Worm (Caenorhabditis elegans): Measurements from ENCODE around the gene C16A11.5.

DNA sequence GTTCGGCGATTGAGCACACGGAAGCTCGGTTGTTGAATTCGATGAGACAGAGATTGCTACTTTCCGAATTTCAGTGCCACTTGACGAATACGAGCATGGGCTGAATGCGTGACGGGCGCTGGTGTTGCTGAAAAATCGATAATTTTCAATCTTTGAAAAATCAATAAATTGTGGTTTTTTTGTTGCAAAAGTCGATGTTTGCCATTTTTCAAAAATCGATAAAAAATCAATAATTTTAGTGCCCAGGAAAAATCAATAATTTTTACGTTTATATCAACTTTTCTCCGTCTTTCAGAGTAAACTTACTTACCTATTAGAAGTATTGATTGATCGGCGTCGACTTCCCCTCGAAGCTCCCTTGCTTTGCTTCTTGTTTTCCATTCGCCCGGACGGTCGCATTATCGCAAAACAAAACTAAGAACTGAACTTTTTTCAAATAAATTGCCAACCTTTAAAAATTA is 33.5 kb downstream of the C16A11.5 start, which contains the start of gene C16A11.7:
- TF ChIP-seq cnd-1 (tag; optimal IDR thresholded peaks at IDR 0.05) (no peak), lin-32 (GFP tag; optimal IDR thresholded peaks at IDR 0.05) (no peak), elt-3 (tag; optimal IDR thresholded peaks at IDR 0.05) (no peak), unc-62 (GFP tag; optimal IDR thresholded peaks at IDR 0.05) (no peak), lsy-2 (tag; optimal IDR thresholded peaks at IDR 0.05) (no peak), mep-1 (tag; optimal IDR thresholded peaks at IDR 0.05) (no peak)
